Worm (Caenorhabditis elegans): ENCODE data around the gene gbb-2.
A peak's percentile ranks its signal among the peaks of the same experiment; 100 is the strongest.

The gbb-2 gene

DNA sequence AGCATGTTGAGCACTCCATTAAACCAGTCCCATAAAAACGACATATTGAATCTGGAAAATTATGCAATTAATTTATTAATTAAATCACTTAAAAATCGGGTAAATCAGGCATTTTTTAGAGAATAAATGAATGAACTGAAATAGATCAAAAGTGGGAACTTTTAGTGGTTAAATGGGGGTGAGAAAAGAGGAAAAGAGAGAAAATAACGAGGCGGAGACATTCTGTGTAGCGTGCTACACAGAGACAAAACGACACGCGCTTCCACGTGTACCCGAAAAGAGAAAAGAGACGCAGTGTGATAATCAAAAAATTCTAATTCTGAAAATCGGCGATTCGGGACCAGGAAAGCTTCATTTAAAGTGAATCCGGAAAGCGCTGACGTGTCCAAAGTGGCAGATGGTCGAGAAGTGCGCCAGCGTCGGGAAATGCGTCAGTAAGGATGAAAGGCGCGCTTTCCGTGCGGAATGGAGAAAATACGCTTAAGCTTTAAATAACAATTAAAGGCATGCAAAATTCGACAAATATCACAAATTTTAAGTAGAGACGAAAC is 6.8 kb upstream of the gbb-2 start, which contains the start of gene sar-1:
Gene sar-1, minus strand, starts transcription at position 51 of the 551 bp plus-strand sequence.
- TF ChIP-seq nhr-23 (tag; optimal IDR thresholded peaks at IDR 0.05) (peak; percentile 63), elt-1 (tag; optimal IDR thresholded peaks at IDR 0.05) (no peak), daf-12 (tag; optimal IDR thresholded peaks at IDR 0.05) (no peak), ZK546.5 (tag; optimal IDR thresholded peaks at IDR 0.05) (no peak), nhr-43 (tag; optimal IDR thresholded peaks at IDR 0.05; ENCODE audit: poor library complexity, severe bottlenecking) (peak; percentile 69), unc-39 (tag; optimal IDR thresholded peaks at IDR 0.05) (no peak), ztf-4 (tag; optimal IDR thresholded peaks at IDR 0.05) (peak; percentile 65), nhr-11 (tag; optimal IDR thresholded peaks at IDR 0.05) (peak; percentile 64), ceh-82 (tag; optimal IDR thresholded peaks at IDR 0.05) (peak; percentile 62), nhr-25 (tag; optimal IDR thresholded peaks at IDR 0.05) (peak; percentile 55), ztf-11 (tag; optimal IDR thresholded peaks at IDR 0.05) (no peak), ceh-28 (tag; optimal IDR thresholded peaks at IDR 0.05) (peak; percentile 55), lin-15B (tag; optimal IDR thresholded peaks at IDR 0.05) (peak; percentile 82), skn-1 (tag; optimal IDR thresholded peaks at IDR 0.05) (peak; percentile 49), fos-1 (tag; optimal IDR thresholded peaks at IDR 0.05) (no peak), fkh-10 (GFP tag; optimal IDR thresholded peaks at IDR 0.05) (peak; percentile 31), tbx-2 (tag; optimal IDR thresholded peaks at IDR 0.05) (peak; percentile 77), lin-39 (tag; optimal IDR thresholded peaks at IDR 0.05) (peak; percentile 45), nhr-76 (tag; optimal IDR thresholded peaks at IDR 0.05) (no peak), pha-4 (tag; optimal IDR thresholded peaks at IDR 0.05) (peak; percentile 48), mdl-1 (tag; optimal IDR thresholded peaks at IDR 0.05) (peak; percentile 65), R02D3.7 (tag; optimal IDR thresholded peaks at IDR 0.05) (peak; percentile 40), nfya-1 (tag; optimal IDR thresholded peaks at IDR 0.05; ENCODE audit: insufficient read depth) (peak; percentile 70), eor-1 (tag; optimal IDR thresholded peaks at IDR 0.05) (no peak), nhr-237 (tag; optimal IDR thresholded peaks at IDR 0.05) (no peak), hmg-11 (tag; optimal IDR thresholded peaks at IDR 0.05) (peak; percentile 53), elt-3 (tag; optimal IDR thresholded peaks at IDR 0.05) (no peak), mml-1 (tag; optimal IDR thresholded peaks at IDR 0.05) (no peak), elt-2 (tag; optimal IDR thresholded peaks at IDR 0.05) (peak; percentile 60), ceh-16 (tag; optimal IDR thresholded peaks at IDR 0.05) (no peak), nhr-28 (tag; optimal IDR thresholded peaks at IDR 0.05) (no peak), fkh-2 (tag; optimal IDR thresholded peaks at IDR 0.05) (no peak), snpc-4 (tag; optimal IDR thresholded peaks at IDR 0.05) (peak; percentile 66), ama-1 (optimal IDR thresholded peaks at IDR 0.05) (no peak), unc-62 (GFP tag; optimal IDR thresholded peaks at IDR 0.05) (no peak), lsy-12 (tag; optimal IDR thresholded peaks at IDR 0.05) (peak; percentile 83), nhr-77 (tag; optimal IDR thresholded peaks at IDR 0.05) (peak; percentile 16), pqm-1 (tag; optimal IDR thresholded peaks at IDR 0.05) (peak; percentile 57), jun-1 (tag; optimal IDR thresholded peaks at IDR 0.05) (peak; percentile 56), aly-2 (tag; optimal IDR thresholded peaks at IDR 0.05) (no peak), egl-5 (tag; optimal IDR thresholded peaks at IDR 0.05) (peak; percentile 39), ceh-9 (tag; optimal IDR thresholded peaks at IDR 0.05) (no peak), nhr-12 (tag; optimal IDR thresholded peaks at IDR 0.05) (no peak)

DNA sequence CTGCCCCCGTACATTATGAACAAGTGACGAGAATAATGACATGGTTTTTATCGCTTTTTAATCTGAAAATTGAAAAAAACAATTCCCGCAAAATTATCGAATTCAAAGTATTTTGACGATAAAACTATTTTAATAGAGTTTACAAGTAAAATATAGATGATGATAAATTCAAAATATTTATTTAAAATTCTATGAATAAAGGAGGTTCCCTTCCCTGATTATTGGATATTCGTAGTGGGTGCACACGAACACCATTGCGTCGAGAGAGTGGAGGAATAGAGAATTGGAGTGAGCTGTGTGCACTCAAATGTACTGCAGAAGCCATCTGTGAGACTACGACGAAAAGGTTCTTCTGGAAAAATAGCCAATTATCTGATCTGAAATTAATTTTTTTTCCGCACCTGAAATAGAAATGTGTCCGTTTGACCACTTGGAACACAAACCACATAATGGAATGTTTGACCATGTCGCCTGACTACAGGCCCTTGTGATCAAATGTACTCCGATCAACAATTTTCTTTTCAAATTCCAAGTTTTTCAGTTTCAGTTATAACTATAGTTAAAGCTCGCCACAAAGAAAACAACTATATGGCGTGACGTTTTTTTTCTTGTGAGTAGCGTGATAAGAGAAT is 4.8 kb upstream of the gbb-2 start, which contains the start of the genes rfth-1 and ZK180.8:
Gene rfth-1, minus strand, starts transcription at position 51 of the 632 bp plus-strand sequence.
Gene ZK180.8, minus strand, starts transcription at position 466 of the 632 bp plus-strand sequence.
- TF ChIP-seq hmg-11 (tag; optimal IDR thresholded peaks at IDR 0.05): peak; percentile 2
- TF ChIP-seq ZK546.5 (tag; optimal IDR thresholded peaks at IDR 0.05): no peak
- TF ChIP-seq lin-15B (tag; optimal IDR thresholded peaks at IDR 0.05): no peak
- no peak for TF ChIP-seq unc-62 (GFP tag; optimal IDR thresholded peaks at IDR 0.05)
- no peak for TF ChIP-seq egl-5 (tag; optimal IDR thresholded peaks at IDR 0.05)
- TF ChIP-seq ama-1 (optimal IDR thresholded peaks at IDR 0.05): peak; percentile 0
- peak; percentile 30 for TF ChIP-seq pha-4 (tag; optimal IDR thresholded peaks at IDR 0.05)
